Fruit fly (Drosophila melanogaster) whole organism, pupa: ENCODE data around the gene t-Grip84.
A peak's percentile ranks its signal among the peaks of the same experiment; 100 is the strongest.

Source experiments
- CG10348 ChIP-seq: fragments of 200-800 bp; sonication (Bioruptor generic); IDR thresholded peaks from 2 replicates; pipeline ENCODE4 v1.3.6; 2022; ENCODE audit warnings: missing biosample characterization, missing genetic modification characterization
- CG12605 ChIP-seq: fragments of 200-800 bp; sonication (Bioruptor generic); IDR thresholded peaks from 2 replicates; pipeline ENCODE4 v1.3.6; 2022; ENCODE audit warnings: missing biosample characterization, missing genetic modification characterization
- CG13204 ChIP-seq: fragments of 200-800 bp; sonication (Bioruptor generic); optimal IDR thresholded peaks from 2 replicates; lab custom pipeline; 2018; ENCODE audit warnings: missing biosample characterization, mild to moderate bottlenecking, missing genetic modification characterization, moderate library complexity
- CG14655 ChIP-seq: fragments of 200-800 bp; sonication (Bioruptor generic); optimal IDR thresholded peaks from 3 replicates; lab custom pipeline; 2017; ENCODE audit warnings: mild to moderate bottlenecking, missing biosample characterization, missing genetic modification reagents, missing genetic modification characterization
- CG15710 ChIP-seq: fragments of 200-800 bp; sonication (Bioruptor generic); optimal IDR thresholded peaks from 2 replicates; lab custom pipeline; 2018; ENCODE audit warnings: missing biosample characterization, mild to moderate bottlenecking, missing genetic modification characterization, moderate library complexity
- CG17806 ChIP-seq: fragments of 200-800 bp; sonication (Bioruptor generic); optimal IDR thresholded peaks from 2 replicates; lab custom pipeline; 2018; ENCODE audit warnings: missing biosample characterization, mild to moderate bottlenecking, missing genetic modification characterization, moderate library complexity
- CG32121 ChIP-seq: fragments of 200-800 bp; sonication (Bioruptor generic); IDR thresholded peaks from 2 replicates; pipeline ENCODE4 v1.3.6; 2022; ENCODE audit warnings: missing biosample characterization, missing genetic modification characterization
- CG34367 ChIP-seq: fragments of 200-800 bp; sonication (Bioruptor generic); optimal IDR thresholded peaks from 2 replicates; lab custom pipeline; 2018; ENCODE audit warnings: missing biosample characterization, mild to moderate bottlenecking, missing genetic modification characterization
- CG4496 ChIP-seq: fragments of 200-800 bp; sonication (Bioruptor generic); IDR thresholded peaks from 3 replicates; pipeline ENCODE4 v1.3.6; 2022; ENCODE audit warnings: missing biosample characterization, missing genetic modification characterization
- CG8159 ChIP-seq: fragments of 200-800 bp; sonication (Bioruptor generic); optimal IDR thresholded peaks from 3 replicates; lab custom pipeline; 2018; ENCODE audit warnings: missing biosample characterization, mild to moderate bottlenecking, missing genetic modification characterization, moderate library complexity
- CG8301 ChIP-seq: fragments of 200-800 bp; sonication (Bioruptor generic); optimal IDR thresholded peaks from 2 replicates; lab custom pipeline; 2018; ENCODE audit warnings: missing biosample characterization, mild to moderate bottlenecking, missing genetic modification characterization
- CG9948 ChIP-seq: fragments of 200-800 bp; sonication (Bioruptor generic); optimal IDR thresholded peaks from 2 replicates; lab custom pipeline; 2018; ENCODE audit warnings: missing biosample characterization, mild to moderate bottlenecking, missing genetic modification characterization, moderate library complexity
- D1 ChIP-seq: fragments of 200-800 bp; sonication (Bioruptor generic); optimal IDR thresholded peaks from 2 replicates; lab custom pipeline; 2018; ENCODE audit warnings: missing biosample characterization, mild to moderate bottlenecking, missing genetic modification characterization, moderate library complexity
- EcR ChIP-seq: fragments of 200-800 bp; sonication (Bioruptor generic); optimal IDR thresholded peaks from 3 replicates; lab custom pipeline; 2019; ENCODE audit warnings: missing biosample characterization, missing genetic modification characterization, mild to moderate bottlenecking, moderate library complexity, missing genetic modification reagents
- Ets98B ChIP-seq: fragments of 200-800 bp; sonication (Bioruptor generic); IDR thresholded peaks from 2 replicates; pipeline ENCODE4 v1.3.6; 2022; ENCODE audit warnings: missing biosample characterization, missing genetic modification characterization
- Pif1A ChIP-seq: fragments of 200-800 bp; sonication (Bioruptor generic); optimal IDR thresholded peaks from 3 replicates; lab custom pipeline; 2016; ENCODE audit warnings: missing biosample characterization, missing genetic modification characterization
- Pif1B ChIP-seq: fragments of 200-800 bp; sonication (Bioruptor generic); optimal IDR thresholded peaks from 3 replicates; lab custom pipeline; 2016; ENCODE audit warnings: missing biosample characterization, missing genetic modification characterization
- Snoo ChIP-seq: fragments of 200-800 bp; sonication (Bioruptor generic); optimal IDR thresholded peaks from 3 replicates; lab custom pipeline; 2017; ENCODE audit warnings: missing biosample characterization, mild to moderate bottlenecking, missing genetic modification characterization, inconsistent platforms
- fd96Ca ChIP-seq: fragments of 200-800 bp; sonication (Bioruptor generic); IDR thresholded peaks from 3 replicates; pipeline ENCODE4 v1.3.6; 2022; ENCODE audit warnings: missing biosample characterization, missing genetic modification characterization
- gl ChIP-seq: fragments of 200-800 bp; sonication (Bioruptor generic); optimal IDR thresholded peaks from 2 replicates; lab custom pipeline; 2018; ENCODE audit warnings: missing biosample characterization, mild to moderate bottlenecking, missing genetic modification characterization
- rn ChIP-seq: fragments of 200-800 bp; sonication (Bioruptor generic); IDR thresholded peaks from 2 replicates; pipeline ENCODE4 v1.3.6; 2022; ENCODE audit warnings: missing biosample characterization, missing genetic modification characterization

Gene t-Grip84

dm6 chr3L:7572948-7573347, 17.9 kb downstream of the t-Grip84 start:
- no peak for TF ChIP-seq CG8159 (tag; lab: Kevin White, UChicago)
- no peak for TF ChIP-seq CG9948 (tag; lab: Kevin White, UChicago)
- no peak for TF ChIP-seq CG4496 (GFP tag; lab: Robert Waterston, UW)
- no peak for TF ChIP-seq CG12605
- TF ChIP-seq CG14655, result no peak
- TF ChIP-seq gl, result no peak
- no peak for TF ChIP-seq fd96Ca (GFP tag; lab: Robert Waterston, UW)
- no peak for TF ChIP-seq CG15710
- TF ChIP-seq Pif1B (GFP tag; lab: Kevin White, UChicago), result no peak
- TF ChIP-seq CG8301 (tag; lab: Kevin White, UChicago), result no peak
- no peak for TF ChIP-seq Snoo (tag; lab: Kevin White, UChicago)
- TF ChIP-seq CG10348, result no peak
- TF ChIP-seq CG34367, result no peak
- no peak for TF ChIP-seq CG32121 (GFP tag; lab: Robert Waterston, UW)
- no peak for TF ChIP-seq Pif1A (GFP tag; lab: Kevin White, UChicago)
- no peak for TF ChIP-seq EcR (GFP tag; lab: Kevin White, UChicago)
- TF ChIP-seq D1, result no peak
- TF ChIP-seq rn, result no peak
- TF ChIP-seq CG17806, result no peak
- TF ChIP-seq CG13204, result no peak

- TF ChIP-seq EcR (GFP tag; lab: Kevin White, UChicago) (no peak), CG14655 (no peak)
- TF ChIP-seq, all 21 proteins: peak for 0
Observed at dm6 chr3L:7562310-7562709, 28.5 kb downstream of the t-Grip84 start, which contains the start of gene frac. Gene frac, plus strand, starts transcription at chr3L:7562610.

DNA sequence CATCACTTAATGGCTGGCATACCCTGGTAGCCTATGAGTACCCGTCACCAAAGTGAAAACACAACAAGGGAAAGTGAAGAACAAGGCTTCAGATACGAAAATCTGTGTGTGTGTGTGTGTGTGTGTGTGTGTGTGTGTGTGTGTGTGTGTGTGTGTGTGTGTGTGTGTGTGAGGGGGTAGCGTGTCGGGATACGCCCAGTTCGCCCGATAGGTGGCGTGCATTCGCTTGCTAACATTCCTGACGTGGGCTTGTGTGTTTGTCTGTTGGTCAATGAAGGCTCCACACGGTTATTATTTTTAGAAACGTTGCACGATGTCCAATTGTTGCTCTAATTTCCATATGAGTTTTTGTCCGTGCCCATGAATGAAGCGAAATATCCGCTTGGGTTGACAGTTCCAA, 30.2 kb downstream of the t-Grip84 start:
- no peak for TF ChIP-seq Pif1B (GFP tag; lab: Kevin White, UChicago)
- TF ChIP-seq CG9948 (tag; lab: Kevin White, UChicago), result no peak
- no peak for TF ChIP-seq CG14655
- no peak for TF ChIP-seq CG34367
- no peak for TF ChIP-seq D1
- no peak for TF ChIP-seq Pif1A (GFP tag; lab: Kevin White, UChicago)
- no peak for TF ChIP-seq rn
- no peak for TF ChIP-seq CG12605
- no peak for TF ChIP-seq CG15710
- TF ChIP-seq CG17806, result no peak
- no peak for TF ChIP-seq gl
- TF ChIP-seq CG10348, result no peak
- TF ChIP-seq EcR (GFP tag; lab: Kevin White, UChicago), result no peak
- TF ChIP-seq, all 21 proteins: peak for 0

DNA sequence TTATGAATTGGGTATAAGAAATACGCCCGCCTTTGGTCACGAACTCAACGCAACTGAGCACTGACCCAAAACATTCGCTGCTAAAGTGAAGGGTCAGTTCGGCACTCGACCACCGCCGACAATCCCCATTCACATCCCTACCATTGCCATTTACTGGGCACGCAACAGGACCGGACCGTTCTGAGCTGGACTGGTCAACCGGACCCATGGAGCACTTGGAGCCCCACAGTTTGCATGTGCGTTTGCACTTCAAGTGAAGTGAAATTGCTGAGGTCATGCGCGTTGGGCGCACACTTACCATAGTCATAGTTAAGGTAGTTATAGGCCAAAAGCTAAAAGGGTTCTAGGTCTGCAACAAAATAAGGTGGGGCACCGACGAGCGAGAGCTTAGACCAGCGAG, 30.9 kb downstream of the t-Grip84 start, which contains the start of gene CG14837:
Gene CG14837 (minus strand): TSS at position 101 of the 400 bp plus-strand sequence.
- TF ChIP-seq EcR (GFP tag; lab: Kevin White, UChicago) (no peak), CG8301 (tag; lab: Kevin White, UChicago) (no peak), rn (no peak), CG10348 (no peak), CG15710 (no peak), Pif1A (GFP tag; lab: Kevin White, UChicago) (no peak), Pif1B (GFP tag; lab: Kevin White, UChicago) (no peak), Snoo (tag; lab: Kevin White, UChicago) (no peak), CG4496 (GFP tag; lab: Robert Waterston, UW) (no peak), CG8159 (tag; lab: Kevin White, UChicago) (no peak), D1 (no peak), CG17806 (no peak), CG14655 (no peak)

DNA sequence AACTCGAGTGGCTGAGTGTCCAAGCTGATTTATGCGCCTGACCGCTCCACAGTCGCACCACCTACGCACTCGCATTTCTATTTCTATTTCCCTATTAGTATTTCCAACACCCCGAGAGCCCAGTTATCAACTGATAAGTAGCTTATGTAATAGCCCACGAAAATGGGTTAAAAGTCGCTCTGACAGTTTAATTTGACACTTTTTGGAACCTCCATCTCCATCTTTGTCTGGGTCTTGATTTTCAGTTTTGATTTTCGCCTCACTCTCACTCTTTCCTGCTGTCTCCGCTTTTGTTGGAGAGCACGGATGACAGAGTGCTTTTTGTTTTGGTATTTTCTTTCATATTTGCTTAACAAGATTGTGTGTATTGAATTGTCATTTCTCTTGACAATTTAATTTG, 37.7 kb downstream of the t-Grip84 start:
- TF ChIP-seq CG17806 (no peak), CG15710 (no peak), rn (no peak), CG32121 (GFP tag; lab: Robert Waterston, UW) (no peak), CG14655 (no peak), CG4496 (GFP tag; lab: Robert Waterston, UW) (no peak), D1 (no peak), Pif1A (GFP tag; lab: Kevin White, UChicago) (no peak), CG8159 (tag; lab: Kevin White, UChicago) (no peak), gl (no peak), Ets98B (GFP tag; lab: Robert Waterston, UW) (no peak), Snoo (tag; lab: Kevin White, UChicago) (no peak), CG9948 (tag; lab: Kevin White, UChicago) (no peak), CG34367 (no peak), CG8301 (tag; lab: Kevin White, UChicago) (no peak), CG12605 (no peak), CG13204 (no peak), Pif1B (GFP tag; lab: Kevin White, UChicago) (no peak), fd96Ca (GFP tag; lab: Robert Waterston, UW) (no peak)

- TF ChIP-seq CG12605, result no peak
- no peak for TF ChIP-seq EcR (GFP tag; lab: Kevin White, UChicago)
- TF ChIP-seq Pif1B (GFP tag; lab: Kevin White, UChicago), result no peak
- TF ChIP-seq CG17806, result no peak
- 0 out of 2 replicates have a peak, but pooled peaks have one; percentile 10 for TF ChIP-seq Ets98B (GFP tag; lab: Robert Waterston, UW)
Observed at dm6 chr3L:7552446-7552845, 38.4 kb downstream of the t-Grip84 start.

DNA sequence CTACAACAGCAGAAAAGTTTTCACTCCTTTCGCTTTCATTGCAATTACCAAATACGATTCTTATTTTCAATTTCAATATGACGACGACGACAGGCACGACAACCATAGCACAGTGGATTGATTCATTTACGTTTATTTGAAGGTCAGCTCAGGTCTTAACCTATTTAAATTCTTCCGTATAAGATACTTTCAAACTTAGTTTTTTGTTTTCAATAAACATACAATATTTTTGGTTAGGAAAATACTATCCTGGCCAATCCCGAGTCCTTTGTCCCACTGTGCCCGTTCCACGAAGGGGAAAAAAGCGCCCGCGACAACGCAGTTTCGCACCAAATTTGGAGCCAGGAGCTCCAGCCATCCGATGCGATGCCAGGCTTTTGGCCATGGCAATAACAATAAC, 40.6 kb downstream of the t-Grip84 start:
- TF ChIP-seq EcR (GFP tag; lab: Kevin White, UChicago) (no peak), CG13204 (no peak), CG12605 (no peak), Pif1A (GFP tag; lab: Kevin White, UChicago) (peak; percentile 51), Pif1B (GFP tag; lab: Kevin White, UChicago) (peak; percentile 46), CG8301 (tag; lab: Kevin White, UChicago) (peak; percentile 25), CG34367 (no peak), CG4496 (GFP tag; lab: Robert Waterston, UW) (peak; percentile 79), gl (no peak), Ets98B (GFP tag; lab: Robert Waterston, UW) (peak; percentile 65), CG32121 (GFP tag; lab: Robert Waterston, UW) (peak; percentile 35; the same call in 1 of the 2 replicates), CG10348 (no peak), fd96Ca (GFP tag; lab: Robert Waterston, UW) (peak; percentile 69), CG17806 (no peak), Snoo (tag; lab: Kevin White, UChicago) (no peak), CG9948 (tag; lab: Kevin White, UChicago) (no peak), D1 (no peak), CG14655 (peak; percentile 11), rn (peak; percentile 6; the same call in 1 of the 2 replicates), CG8159 (tag; lab: Kevin White, UChicago) (no peak), CG15710 (no peak)
- TF ChIP-seq, all 21 proteins: peak for 9
